Worm (Caenorhabditis elegans): ENCODE results near the gene C31H2.3.

DNA sequence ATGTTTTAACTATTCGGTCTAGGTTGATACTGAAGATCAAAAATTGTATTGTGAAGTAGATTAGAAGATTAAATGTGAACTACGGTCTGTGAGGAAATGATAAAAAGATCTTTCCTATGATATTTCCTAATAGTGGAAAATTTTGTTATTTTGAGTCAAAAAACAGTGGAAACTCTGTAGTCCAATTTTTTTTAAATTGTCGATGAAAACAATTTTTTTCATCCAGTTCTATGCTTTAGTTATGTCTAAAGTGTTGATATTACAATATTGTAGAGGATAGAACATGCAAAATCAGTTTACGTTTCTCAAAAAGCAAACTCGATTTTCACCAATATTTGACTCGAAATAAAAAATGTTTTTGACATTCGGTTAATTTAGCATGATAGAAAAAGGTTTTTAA, 34.5 kb downstream of the C31H2.3 start:
- no peak for TF ChIP-seq ceh-82 (tag; optimal IDR thresholded peaks at IDR 0.05)
- no peak for TF ChIP-seq fos-1 (tag; optimal IDR thresholded peaks at IDR 0.05)
- no peak for TF ChIP-seq lin-35 (GFP tag; optimal IDR thresholded peaks at IDR 0.05)
- TF ChIP-seq unc-62 (GFP tag; optimal IDR thresholded peaks at IDR 0.05) = no peak
- no peak for TF ChIP-seq ztf-11 (tag; optimal IDR thresholded peaks at IDR 0.05)
- TF ChIP-seq unc-130 (tag; optimal IDR thresholded peaks at IDR 0.05) = no peak
- TF ChIP-seq tbx-2 (tag; optimal IDR thresholded peaks at IDR 0.05) = no peak
- TF ChIP-seq aly-2 (tag; optimal IDR thresholded peaks at IDR 0.05) = no peak
